Worm (Caenorhabditis elegans) whole organism, L2 larva: ENCODE results near the gene srbc-37.

Experiments
- C34F6.9 ChIP-seq: fragments of 150-350 bp; optimal IDR thresholded peaks from 2 replicates; lab custom pipeline; 2014; ENCODE audit warnings: missing biosample characterization, missing genetic modification characterization
- blmp-1 ChIP-seq: sonication (generic microtip); optimal IDR thresholded peaks from 2 replicates; lab custom pipeline; 2017; ENCODE audit warnings: missing genetic modification characterization, mild to moderate bottlenecking, missing compliant biosample characterization, antibody characterized with exemption, moderate library complexity; ENCODE audit not compliant: insufficient read depth
- elt-3 ChIP-seq: sonication (generic microtip); optimal IDR thresholded peaks from 2 replicates; lab custom pipeline; 2017; ENCODE audit warnings: missing biosample characterization, missing genetic modification characterization
- fos-1 ChIP-seq: fragments of 150-350 bp; optimal IDR thresholded peaks from 2 replicates; lab custom pipeline; 2014; ENCODE audit warnings: missing biosample characterization, missing genetic modification characterization
- gmeb-1 ChIP-seq: fragments of 150-350 bp; optimal IDR thresholded peaks from 2 replicates; lab custom pipeline; 2014; ENCODE audit warnings: missing biosample characterization, missing genetic modification characterization
- lin-39 ChIP-seq: fragments of 150-350 bp; optimal IDR thresholded peaks from 2 replicates; lab custom pipeline; 2014; ENCODE audit warnings: missing biosample characterization, missing genetic modification reagents, missing genetic modification characterization
- nhr-11 ChIP-seq: fragments of 150-350 bp; optimal IDR thresholded peaks from 2 replicates; lab custom pipeline; 2014; ENCODE audit warnings: missing biosample characterization, missing genetic modification characterization
- nhr-23 ChIP-seq: fragments of 150-350 bp; optimal IDR thresholded peaks from 2 replicates; lab custom pipeline; 2014; ENCODE audit warnings: missing biosample characterization, missing genetic modification reagents, missing genetic modification characterization
- skn-1 ChIP-seq: sonication (generic microtip); optimal IDR thresholded peaks from 2 replicates; lab custom pipeline; 2017; ENCODE audit warnings: missing biosample characterization, missing genetic modification characterization
- sma-3 ChIP-seq: sonication (generic microtip); optimal IDR thresholded peaks from 2 replicates; lab custom pipeline; 2016; ENCODE audit warnings: missing genetic modification reagents, missing genetic modification characterization, missing compliant biosample characterization
- unc-55 ChIP-seq: fragments of 150-350 bp; sonication (generic microtip); optimal IDR thresholded peaks from 3 replicates; lab custom pipeline; 2014; ENCODE audit warnings: missing biosample characterization, missing genetic modification reagents, missing genetic modification characterization
- ztf-1 ChIP-seq: fragments of 200-800 bp; sonication (Bioruptor generic); conservative IDR thresholded peaks from 2 replicates; pipeline ENCODE4 v1.3.6; 2022; ENCODE audit warnings: missing genetic modification characterization, missing compliant biosample characterization

DNA sequence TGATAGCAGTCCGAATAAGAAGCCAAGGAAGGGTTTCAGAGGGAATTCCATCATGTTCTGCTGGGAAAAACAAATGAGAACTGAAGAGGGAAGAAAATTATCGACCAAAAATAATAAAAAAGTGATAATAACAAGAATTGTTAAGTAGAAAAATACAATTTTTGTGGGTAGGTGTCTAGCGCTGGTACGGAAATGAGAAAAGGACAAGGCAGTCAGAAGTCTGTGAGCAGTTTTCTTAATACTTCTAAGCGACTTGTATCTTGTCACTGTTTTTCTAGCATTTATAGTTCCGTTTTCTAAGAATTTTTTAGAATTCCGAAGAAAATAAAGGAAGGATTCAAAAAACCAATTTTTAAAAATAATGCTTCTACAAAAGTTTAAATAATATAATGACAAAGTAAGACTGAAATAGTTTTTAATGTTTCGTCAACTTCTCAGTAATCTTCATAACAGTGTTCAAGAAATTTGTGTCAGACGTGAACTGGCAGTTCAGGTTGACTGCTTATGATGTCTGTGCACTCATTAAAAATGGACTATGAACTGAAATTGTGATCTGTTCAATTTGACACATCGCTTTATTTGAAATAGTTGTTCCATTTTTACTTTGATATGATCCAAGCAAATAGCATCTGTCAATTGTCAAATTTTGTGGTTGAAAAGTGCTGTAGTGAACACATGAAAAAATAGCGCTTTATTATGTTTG is 9.5 kb upstream of the srbc-37 start, which contains the start of gene srx-4:
- TF ChIP-seq fos-1 (tag; lab: Kevin White, UChicago) (no peak), nhr-11 (tag; lab: Kevin White, UChicago) (no peak), elt-3 (no peak), gmeb-1 (tag; lab: Kevin White, UChicago) (no peak), ztf-1 (GFP tag; lab: Robert Waterston, UW) (no peak), C34F6.9 (no peak), sma-3 (no peak), unc-55 (GFP tag; lab: Kevin White, UChicago) (no peak), nhr-23 (tag; lab: Kevin White, UChicago) (no peak), skn-1 (tag; lab: Kevin White, UChicago) (no peak), lin-39 (no peak), blmp-1 (tag; lab: Kevin White, UChicago) (no peak)
